Worm (Caenorhabditis elegans) whole organism, L3 larva: ENCODE data around the gene C36B7.6.

Experiments used
- snpc-4 ChIP-seq: fragments of 150-350 bp; optimal IDR thresholded peaks from 2 replicates; lab custom pipeline; 2014; ENCODE audit warnings: missing biosample characterization, missing genetic modification characterization
- unc-39 ChIP-seq: sonication (generic microtip); optimal IDR thresholded peaks from 4 replicates; lab custom pipeline; 2017; ENCODE audit warnings: missing biosample characterization, missing genetic modification characterization

- TF ChIP-seq snpc-4 (no peak), unc-39 (tag; lab: Kevin White, UChicago) (no peak)
Measured at ce11 chrX:7129460-7129859, 29.3 kb upstream of the C36B7.6 start.
